Worm (Caenorhabditis elegans): Measurements from ENCODE around the gene cyp-14A2.

cyp-14A2 gene

DNA sequence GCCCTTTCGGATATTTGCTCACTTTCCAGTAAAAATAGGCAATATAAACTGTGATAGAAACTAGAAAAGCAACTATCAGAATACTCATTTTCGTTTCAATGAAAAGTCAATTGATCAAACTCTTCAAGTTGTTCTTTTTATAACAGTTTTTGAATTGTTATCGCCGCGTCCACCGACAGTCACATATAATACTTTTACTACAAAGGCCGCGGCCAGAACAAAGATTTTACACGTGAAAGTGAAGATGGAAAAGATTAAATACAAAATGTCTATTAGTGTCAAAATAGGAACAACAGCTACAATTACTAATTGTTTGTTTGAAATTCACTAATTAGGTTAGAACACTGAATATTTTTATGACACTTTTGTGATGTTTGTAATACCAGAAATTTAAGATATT lies at the start of gene cyp-14A2:
TSS of gene cyp-14A2 (minus strand) at position 101 of the 400 bp plus-strand sequence.
- TF ChIP-seq nhr-80 (tag; optimal IDR thresholded peaks at IDR 0.05): peak; percentile 35
- no peak for TF ChIP-seq nhr-179 (tag; optimal IDR thresholded peaks at IDR 0.05)
- no peak for TF ChIP-seq unc-62 (GFP tag; optimal IDR thresholded peaks at IDR 0.05)
- no peak for TF ChIP-seq tbp1 (GFP tag; optimal IDR thresholded peaks at IDR 0.05)
- TF ChIP-seq Y79H2A.3 (GFP tag; conservative IDR thresholded peaks at IDR 0.05): no peak
- TF ChIP-seq pbrm-1 (GFP tag; IDR thresholded peaks at IDR 0.05): no peak
- no peak for TF ChIP-seq egl-44 (GFP tag; IDR thresholded peaks at IDR 0.05)

DNA sequence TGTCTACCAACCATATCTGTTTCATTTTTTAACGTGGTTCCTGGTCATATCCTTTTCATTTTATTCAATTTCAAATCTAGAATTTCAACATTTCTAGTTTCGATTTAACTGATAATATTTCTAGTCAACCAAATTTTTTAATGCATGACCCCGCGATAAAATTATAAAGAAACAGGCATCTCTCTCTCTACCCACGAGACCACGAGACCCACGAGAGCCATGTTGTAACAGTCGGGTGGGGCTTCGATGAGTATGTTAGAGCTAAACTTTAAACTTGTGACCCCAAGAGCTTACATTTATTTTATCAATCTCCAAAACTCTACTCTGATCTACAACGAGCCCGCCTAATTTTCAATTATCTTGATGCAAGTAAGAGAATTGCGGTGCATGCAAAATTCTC lies 48.8 kb upstream of the cyp-14A2 start:
- TF ChIP-seq somi-1 (GFP tag; optimal IDR thresholded peaks at IDR 0.05): no peak
- TF ChIP-seq cebp-1 (GFP tag; IDR thresholded peaks at IDR 0.05): no peak
- TF ChIP-seq cebp-1 (tag; optimal IDR thresholded peaks at IDR 0.05): peak; percentile 20

DNA sequence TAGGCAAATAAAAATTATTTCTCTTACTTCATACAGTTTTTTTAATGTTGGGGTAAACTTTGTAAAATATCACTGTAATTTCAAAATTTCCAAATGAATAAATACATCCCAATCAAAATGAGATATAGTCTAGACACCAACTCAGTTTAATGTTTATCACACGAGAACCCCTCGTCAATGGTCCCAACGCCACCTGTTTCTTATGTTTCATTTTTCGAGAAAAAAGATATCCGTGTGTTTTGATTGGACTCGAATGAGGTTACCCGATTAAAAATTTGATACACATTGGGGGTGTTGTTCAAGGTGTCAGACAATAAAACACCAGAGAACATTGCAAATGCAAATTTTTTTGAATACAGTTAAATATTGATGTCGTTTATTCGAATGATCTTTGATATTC lies 48.0 kb upstream of the cyp-14A2 start:
- no peak for TF ChIP-seq K11D2.4 (GFP tag; IDR thresholded peaks at IDR 0.05)
- TF ChIP-seq efl-1 (GFP tag; optimal IDR thresholded peaks at IDR 0.05): no peak
- TF ChIP-seq K12H6.12 (tag; optimal IDR thresholded peaks at IDR 0.05): no peak
- no peak for TF ChIP-seq nhr-90 (tag; optimal IDR thresholded peaks at IDR 0.05)
- TF ChIP-seq nfyb-1 (GFP tag; IDR thresholded peaks at IDR 0.05): no peak
- no peak for TF ChIP-seq tbp1 (GFP tag; optimal IDR thresholded peaks at IDR 0.05)
- TF ChIP-seq B0336.3 (GFP tag; IDR thresholded peaks at IDR 0.05): no peak
- no peak for TF ChIP-seq F37B4.10 (GFP tag; IDR thresholded peaks at IDR 0.05)
- TF ChIP-seq nhr-179 (tag; optimal IDR thresholded peaks at IDR 0.05): no peak
- no peak for TF ChIP-seq aptf-2 (GFP tag; conservative IDR thresholded peaks at IDR 0.05)
- no peak for TF ChIP-seq snpc-3.4 (tag; optimal IDR thresholded peaks at IDR 0.05)

DNA sequence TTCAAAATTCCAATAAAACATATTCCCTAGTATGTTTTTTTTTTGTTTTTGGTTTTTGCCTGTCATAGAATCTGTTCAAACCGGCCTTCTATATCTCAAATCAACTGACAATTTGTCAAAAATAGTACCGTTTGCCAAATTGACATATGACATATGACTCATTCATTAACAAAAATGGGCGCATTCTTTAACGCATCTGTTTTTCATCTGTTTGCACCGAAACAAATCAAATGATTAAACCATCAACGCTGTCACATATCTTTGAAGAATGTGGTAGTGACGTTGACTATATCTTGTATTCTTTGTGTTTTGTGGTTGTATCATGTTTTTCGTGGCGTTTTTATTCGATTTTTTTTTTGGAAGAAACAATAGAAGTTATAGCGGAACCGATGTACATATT lies 45.6 kb upstream of the cyp-14A2 start:
- TF ChIP-seq F55B11.4 (tag; optimal IDR thresholded peaks at IDR 0.05; ENCODE audit: borderline replicate concordance, insufficient read depth) (no peak), ZK185.1 (tag; optimal IDR thresholded peaks at IDR 0.05; ENCODE audit: poor library complexity, severe bottlenecking) (no peak), mes-4 (tag; optimal IDR thresholded peaks at IDR 0.05) (no peak), ceh-27 (GFP tag; optimal IDR thresholded peaks at IDR 0.05) (no peak), B0019.2 (GFP tag; conservative IDR thresholded peaks at IDR 0.05) (no peak), hsf-1 (GFP tag; IDR thresholded peaks at IDR 0.05) (no peak), let-607 (tag; optimal IDR thresholded peaks at IDR 0.05) (no peak), attf-5 (GFP tag; optimal IDR thresholded peaks at IDR 0.05) (no peak), aptf-2 (GFP tag; conservative IDR thresholded peaks at IDR 0.05) (no peak), K11D2.4 (GFP tag; IDR thresholded peaks at IDR 0.05) (no peak), hmg-20 (GFP tag; IDR thresholded peaks at IDR 0.05) (no peak)

DNA sequence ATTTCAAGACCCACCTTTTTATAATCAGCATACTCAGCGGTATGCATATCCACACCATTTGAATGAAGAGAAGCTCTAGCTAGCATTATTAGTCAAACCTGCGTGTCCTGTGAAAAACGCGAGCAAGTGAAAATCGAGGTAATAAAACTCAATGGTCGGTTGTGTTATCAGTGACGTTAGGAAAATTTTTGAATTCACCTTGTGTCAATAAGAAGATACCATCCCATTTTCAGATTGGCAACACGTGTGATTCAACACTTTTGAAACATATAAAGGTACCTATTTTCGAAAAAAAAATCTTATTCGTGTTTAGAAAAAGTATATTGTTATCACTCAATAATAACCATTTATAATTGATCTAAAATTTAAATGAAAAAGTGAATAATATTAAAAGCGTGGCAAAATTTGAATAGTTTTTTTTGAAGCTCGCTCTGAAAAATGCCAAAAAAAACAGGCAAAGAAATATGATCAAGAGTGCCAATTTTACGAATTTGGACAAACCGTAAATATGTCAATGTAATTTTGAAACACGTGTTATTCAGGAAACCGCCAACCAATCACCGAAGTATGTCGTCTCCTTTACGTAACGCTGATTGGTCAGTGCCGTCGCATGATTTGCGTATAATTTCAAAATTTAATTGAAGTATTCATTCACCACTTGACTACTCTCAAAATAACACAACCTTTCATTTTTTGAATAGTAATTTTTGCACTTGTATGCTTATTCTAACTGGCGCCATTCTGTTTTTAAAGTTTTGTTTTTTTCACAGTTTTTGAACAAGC lies 42.3 kb upstream of the cyp-14A2 start, which contains the start of gene F46G10.1:
TSS of gene F46G10.1 (minus strand) at position 115 of the 783 bp plus-strand sequence.
- TF ChIP-seq athp-1 (tag; optimal IDR thresholded peaks at IDR 0.05) (no peak), F57A8.1 (GFP tag; optimal IDR thresholded peaks at IDR 0.05) (no peak), hrde-1 (tag; optimal IDR thresholded peaks at IDR 0.05; ENCODE audit: borderline replicate concordance) (no peak), unc-130 (GFP tag; optimal IDR thresholded peaks at IDR 0.05) (no peak), die-1 (tag; optimal IDR thresholded peaks at IDR 0.05) (no peak), nfyb-1 (GFP tag; IDR thresholded peaks at IDR 0.05) (peak; percentile 57), nhr-80 (tag; optimal IDR thresholded peaks at IDR 0.05) (peak; percentile 56), aptf-2 (GFP tag; conservative IDR thresholded peaks at IDR 0.05) (no peak), xnd-1 (tag; optimal IDR thresholded peaks at IDR 0.05) (no peak), lag-1 (GFP tag; IDR thresholded peaks at IDR 0.05) (no peak), mes-4 (tag; optimal IDR thresholded peaks at IDR 0.05) (no peak), lin-40 (tag; optimal IDR thresholded peaks at IDR 0.05) (no peak), T07F8.4 (tag; optimal IDR thresholded peaks at IDR 0.05) (no peak)
